Worm (Caenorhabditis elegans): ENCODE results near the gene nuo-4.

DNA sequence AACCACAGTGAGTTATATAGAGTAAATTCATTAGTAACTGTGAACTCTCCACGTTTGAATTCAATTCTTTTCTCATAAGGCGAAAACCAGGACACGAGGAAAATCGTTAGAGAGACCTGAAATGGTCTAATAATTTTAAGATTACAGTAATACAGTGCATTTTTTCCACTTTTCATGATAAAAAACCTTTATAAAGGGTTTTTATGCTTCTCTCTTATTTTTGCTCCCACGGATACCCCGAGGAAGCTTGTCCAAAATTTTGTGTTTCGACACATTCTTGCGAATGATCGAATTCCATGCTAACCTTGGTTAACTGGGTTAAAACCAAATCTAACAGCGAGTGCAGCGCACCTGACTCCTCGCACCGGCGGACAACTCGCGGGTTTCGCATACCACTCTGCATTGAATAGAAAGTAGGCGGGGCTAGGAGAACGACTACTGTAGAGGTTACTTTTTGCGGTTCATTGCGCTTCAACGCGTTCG, 18.3 kb downstream of the nuo-4 start:
- no peak for TF ChIP-seq unc-62 (GFP tag; optimal IDR thresholded peaks at IDR 0.05)
- no peak for TF ChIP-seq sptf-1 (tag; optimal IDR thresholded peaks at IDR 0.05)
- TF ChIP-seq C16A3.4 (tag; optimal IDR thresholded peaks at IDR 0.05) = no peak
- no peak for TF ChIP-seq unc-130 (tag; optimal IDR thresholded peaks at IDR 0.05)
- no peak for TF ChIP-seq mep-1 (tag; optimal IDR thresholded peaks at IDR 0.05)
- no peak for TF ChIP-seq fos-1 (tag; optimal IDR thresholded peaks at IDR 0.05)
- TF ChIP-seq nhr-84 (tag; optimal IDR thresholded peaks at IDR 0.05) = no peak

Data from whole organism, L1 larva.